Fruit fly (Drosophila melanogaster) whole organism, adult: Measurements from ENCODE around the gene CG9555.
A peak's percentile ranks its signal among the peaks of the same experiment; 100 is the strongest.

Experiments used
- CG11617 ChIP-seq: fragments of 200-800 bp; sonication (Bioruptor generic); optimal IDR thresholded peaks from 2 replicates; lab custom pipeline; 2017; ENCODE audit warnings: mild to moderate bottlenecking, missing biosample characterization, missing genetic modification reagents, missing genetic modification characterization
- CG12768 ChIP-seq: fragments of 200-800 bp; sonication (Bioruptor generic); optimal IDR thresholded peaks from 2 replicates; lab custom pipeline; 2017; ENCODE audit warnings: missing biosample characterization, missing genetic modification characterization, mild to moderate bottlenecking, moderate library complexity, missing genetic modification reagents
- CG14711 ChIP-seq: fragments of 200-800 bp; sonication (Bioruptor generic); optimal IDR thresholded peaks from 2 replicates; lab custom pipeline; 2018; ENCODE audit warnings: missing biosample characterization, mild to moderate bottlenecking, missing genetic modification characterization, moderate library complexity
- CG1620 ChIP-seq: fragments of 200-800 bp; sonication (Bioruptor generic); optimal IDR thresholded peaks from 2 replicates; lab custom pipeline; 2016; ENCODE audit warnings: missing biosample characterization, missing genetic modification characterization
- CG33017 ChIP-seq: fragments of 200-800 bp; sonication (Bioruptor generic); optimal IDR thresholded peaks from 2 replicates; lab custom pipeline; 2018; ENCODE audit warnings: missing biosample characterization, mild to moderate bottlenecking, missing genetic modification characterization, moderate library complexity
- CG5204 ChIP-seq: fragments of 200-800 bp; sonication (Bioruptor generic); optimal IDR thresholded peaks from 2 replicates; lab custom pipeline; 2016; ENCODE audit warnings: missing biosample characterization, missing genetic modification characterization
- CG7045 ChIP-seq: fragments of 200-800 bp; sonication (Bioruptor generic); optimal IDR thresholded peaks from 2 replicates; lab custom pipeline; 2017; ENCODE audit warnings: missing biosample characterization, mild to moderate bottlenecking, missing genetic modification characterization
- CG7101 ChIP-seq: fragments of 200-800 bp; sonication (Bioruptor generic); optimal IDR thresholded peaks from 2 replicates; lab custom pipeline; 2018; ENCODE audit warnings: missing biosample characterization, mild to moderate bottlenecking, missing genetic modification characterization, moderate library complexity
- Clk ChIP-seq: fragments of 200-800 bp; sonication (Bioruptor generic); optimal IDR thresholded peaks from 2 replicates; lab custom pipeline; 2017; ENCODE audit warnings: missing biosample characterization, missing genetic modification characterization
- Crg-1 ChIP-seq: fragments of 200-800 bp; sonication (Bioruptor generic); optimal IDR thresholded peaks from 2 replicates; lab custom pipeline; 2016; ENCODE audit warnings: missing biosample characterization, missing genetic modification characterization
- Hr96 ChIP-seq: fragments of 200-800 bp; sonication (Bioruptor generic); optimal IDR thresholded peaks from 2 replicates; lab custom pipeline; 2016; ENCODE audit warnings: missing biosample characterization, missing genetic modification characterization
- Mnt ChIP-seq: fragments of 200-800 bp; sonication (Bioruptor generic); optimal IDR thresholded peaks from 2 replicates; lab custom pipeline; 2016; ENCODE audit warnings: missing biosample characterization, mild to moderate bottlenecking, missing genetic modification characterization
- bab1 ChIP-seq: fragments of 200-800 bp; sonication (Bioruptor generic); optimal IDR thresholded peaks from 3 replicates; lab custom pipeline; 2019; ENCODE audit warnings: missing biosample characterization, mild to moderate bottlenecking, missing genetic modification characterization, moderate library complexity
- cic ChIP-seq: fragments of 200-800 bp; sonication (Bioruptor generic); optimal IDR thresholded peaks from 2 replicates; lab custom pipeline; 2017; ENCODE audit warnings: missing biosample characterization, mild to moderate bottlenecking, missing genetic modification characterization, moderate library complexity
- cnc ChIP-seq, 2 experiments: fragments of >200 bp; optimal IDR thresholded peaks; 2 replicates each; lab custom pipeline; 2017
- kay ChIP-seq: fragments of 200-800 bp; sonication (Bioruptor generic); peaks from one replicate; lab custom pipeline; 2016; ENCODE audit warnings: missing biosample characterization, missing genetic modification characterization, borderline replicate concordance
- ovo ChIP-seq: fragments of 200-800 bp; sonication (Bioruptor generic); optimal IDR thresholded peaks from 2 replicates; lab custom pipeline; 2016; ENCODE audit warnings: missing biosample characterization, missing genetic modification characterization
- pad ChIP-seq: fragments of 200-800 bp; sonication (Bioruptor generic); optimal IDR thresholded peaks from 3 replicates; lab custom pipeline; 2017; ENCODE audit warnings: missing biosample characterization, missing genetic modification characterization, mild to moderate bottlenecking, moderate library complexity, missing genetic modification reagents
- tj ChIP-seq: fragments of 200-800 bp; sonication (Bioruptor generic); optimal IDR thresholded peaks from 3 replicates; lab custom pipeline; 2017; ENCODE audit warnings: missing biosample characterization, mild to moderate bottlenecking, missing genetic modification characterization, moderate library complexity
- toe ChIP-seq: fragments of 200-800 bp; sonication (Bioruptor generic); optimal IDR thresholded peaks from 2 replicates; lab custom pipeline; 2016; ENCODE audit warnings: missing biosample characterization, missing genetic modification characterization

The CG9555 gene

dm6 chr2L:8991583-8991982, at the start of gene CG9555:
Gene CG9555 (plus strand): TSS chr2L:8991735.
- TF ChIP-seq Mnt (GFP tag; lab: Kevin White, UChicago): peak; percentile 56
- peak; percentile 36 for TF ChIP-seq cic (GFP tag; lab: Kevin White, UChicago)
- no peak for TF ChIP-seq CG11617 (GFP tag; lab: Kevin White, UChicago)
- no peak for TF ChIP-seq CG12768 (GFP tag; lab: Kevin White, UChicago)

DNA sequence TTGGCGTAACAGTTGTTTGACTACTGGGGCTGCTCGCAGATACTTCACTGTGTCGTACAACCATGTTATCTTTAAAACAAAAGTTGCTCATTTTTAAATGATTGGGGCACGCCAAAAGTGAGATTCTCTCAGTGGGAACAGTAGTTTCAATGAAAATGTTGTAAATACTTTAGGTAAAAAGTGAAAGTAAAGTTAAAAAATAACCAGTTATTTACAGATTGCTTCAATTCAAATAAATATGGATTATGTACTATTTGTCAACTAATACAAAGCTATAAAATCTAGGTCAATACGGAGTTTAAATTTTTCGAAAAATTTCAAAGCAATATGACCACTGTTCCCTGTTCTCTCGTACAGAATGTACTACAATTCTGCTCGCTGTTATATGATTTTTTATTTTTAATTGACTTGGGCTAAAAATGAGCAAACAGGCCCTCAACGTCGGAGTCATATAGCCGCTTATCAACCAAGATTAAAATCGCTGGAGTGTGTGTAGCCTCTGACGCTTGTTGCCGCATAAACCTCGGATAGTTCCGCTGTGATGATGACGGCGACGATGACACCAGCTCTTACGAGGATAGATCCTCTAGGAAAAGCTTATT, 49.7 kb upstream of the CG9555 start, which contains the start of gene Argl:
Gene Argl, minus strand, starts transcription at position 370 of the 602 bp plus-strand sequence.
- TF ChIP-seq CG11617 (GFP tag; lab: Kevin White, UChicago): peak; percentile 27
- peak; percentile 3 for TF ChIP-seq CG7101 (tag; lab: Kevin White, UChicago)
- TF ChIP-seq CG12768 (GFP tag; lab: Kevin White, UChicago): peak; percentile 46
- peak; percentile 14 for TF ChIP-seq tj (GFP tag; lab: Kevin White, UChicago)
- TF ChIP-seq Crg-1 (GFP tag; lab: Kevin White, UChicago): no peak
- peak; percentile 29 for TF ChIP-seq Mnt (GFP tag; lab: Kevin White, UChicago)
- TF ChIP-seq CG33017: peak; percentile 66
- peak; percentile 96 for TF ChIP-seq kay (GFP tag; lab: Kevin White, UChicago)
- TF ChIP-seq CG14711: peak; percentile 31
- TF ChIP-seq toe (GFP tag; lab: Kevin White, UChicago): peak; percentile 8
- peak; percentile 93 for TF ChIP-seq cic (GFP tag; lab: Kevin White, UChicago)
- TF ChIP-seq CG1620 (GFP tag; lab: Kevin White, UChicago): no peak
- peak; percentile 31 for TF ChIP-seq CG5204 (GFP tag; lab: Kevin White, UChicago)
- peak; percentile 31 for TF ChIP-seq CG7045 (GFP tag; lab: Kevin White, UChicago)
- no peak for TF ChIP-seq ovo (GFP tag; lab: Kevin White, UChicago)
- no peak for TF ChIP-seq Clk (GFP tag; lab: Kevin White, UChicago)
- peak; percentile 35 for TF ChIP-seq Hr96 (GFP tag; lab: Kevin White, UChicago)
- no peak for TF ChIP-seq cnc (optimal IDR thresholded peaks at IDR 0.05; lab: Kevin White, UChicago)
- TF ChIP-seq bab1 (GFP tag; lab: Kevin White, UChicago): no peak
- no peak for TF ChIP-seq pad (GFP tag; lab: Kevin White, UChicago)

DNA sequence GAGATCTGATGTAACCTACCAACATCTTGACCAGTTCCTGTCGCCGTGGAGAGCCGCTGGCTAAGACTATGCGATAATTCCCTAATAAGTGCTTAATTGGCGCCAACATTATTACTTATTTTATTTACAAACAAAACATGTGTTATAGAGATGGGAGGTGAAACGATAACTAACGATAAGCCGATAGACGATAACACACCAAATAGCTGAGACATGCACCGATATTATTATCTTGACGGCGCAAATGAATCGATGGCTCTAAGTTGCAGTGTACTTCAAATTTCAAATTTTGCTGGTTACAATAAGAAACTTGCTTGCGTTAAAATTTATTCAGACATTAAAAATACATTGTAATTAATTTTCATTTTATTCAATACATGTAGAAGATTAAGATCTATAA, 48.4 kb upstream of the CG9555 start, which contains the start of gene CG9515:
Gene CG9515, minus strand, starts transcription at position 148 of the 400 bp plus-strand sequence.
- TF ChIP-seq cic (GFP tag; lab: Kevin White, UChicago) (peak; percentile 69), bab1 (GFP tag; lab: Kevin White, UChicago) (peak; percentile 73), toe (GFP tag; lab: Kevin White, UChicago) (peak; percentile 11), tj (GFP tag; lab: Kevin White, UChicago) (no peak), Clk (GFP tag; lab: Kevin White, UChicago) (no peak), CG7045 (GFP tag; lab: Kevin White, UChicago) (no peak), Crg-1 (GFP tag; lab: Kevin White, UChicago) (no peak), Mnt (GFP tag; lab: Kevin White, UChicago) (peak; percentile 80), CG5204 (GFP tag; lab: Kevin White, UChicago) (no peak), CG1620 (GFP tag; lab: Kevin White, UChicago) (no peak), cnc (optimal IDR thresholded peaks at IDR 0.05; lab: Kevin White, UChicago) (no peak), CG33017 (peak; percentile 9), kay (GFP tag; lab: Kevin White, UChicago) (peak; percentile 64)

DNA sequence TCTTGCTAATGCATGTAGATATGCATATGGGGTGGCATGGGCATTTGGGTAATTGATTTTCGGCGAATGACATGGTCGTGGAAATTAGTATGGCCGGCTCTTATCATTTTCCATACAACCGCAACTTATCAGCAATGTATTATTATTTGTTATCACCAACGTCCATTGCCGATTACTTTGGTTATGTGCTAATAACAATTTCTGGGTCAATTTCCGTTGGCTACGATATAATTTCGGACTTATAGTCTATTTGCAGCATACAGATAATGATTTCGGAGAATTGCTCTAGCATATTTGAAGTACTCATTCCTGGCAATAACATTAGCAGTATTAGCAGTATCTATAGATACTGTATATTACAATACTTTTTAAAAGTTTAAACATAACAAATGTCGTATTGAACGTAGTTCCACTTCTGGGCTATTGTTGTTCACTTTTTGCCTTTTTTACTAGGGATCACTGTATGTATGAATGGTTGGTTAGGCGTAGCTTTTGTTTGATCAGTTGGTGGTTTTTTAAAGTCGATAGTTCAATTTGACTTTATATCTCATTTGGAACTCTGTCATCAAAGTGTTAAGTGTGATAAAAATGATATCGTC, 44.7 kb upstream of the CG9555 start, which contains the start of gene CG46397:
Gene CG46397, plus strand, starts transcription at position 549 of the 599 bp plus-strand sequence.
- TF ChIP-seq ovo (GFP tag; lab: Kevin White, UChicago): no peak
- TF ChIP-seq CG5204 (GFP tag; lab: Kevin White, UChicago): no peak
- TF ChIP-seq cnc (optimal IDR thresholded peaks at IDR 0.05; lab: Kevin White, UChicago): no peak
- no peak for TF ChIP-seq tj (GFP tag; lab: Kevin White, UChicago)
- TF ChIP-seq CG14711: no peak
- TF ChIP-seq CG1620 (GFP tag; lab: Kevin White, UChicago): no peak
- TF ChIP-seq CG7045 (GFP tag; lab: Kevin White, UChicago): no peak
- no peak for TF ChIP-seq CG11617 (GFP tag; lab: Kevin White, UChicago)

- TF ChIP-seq cnc (optimal IDR thresholded peaks at IDR 0.05; lab: Kevin White, UChicago): no peak
- peak; percentile 8 for TF ChIP-seq kay (GFP tag; lab: Kevin White, UChicago)
Measured at dm6 chr2L:8947989-8948388, 43.5 kb upstream of the CG9555 start.

- TF ChIP-seq Crg-1 (GFP tag; lab: Kevin White, UChicago): no peak
- no peak for TF ChIP-seq CG12768 (GFP tag; lab: Kevin White, UChicago)
- no peak for TF ChIP-seq pad (GFP tag; lab: Kevin White, UChicago)
- TF ChIP-seq CG5204 (GFP tag; lab: Kevin White, UChicago): no peak
- no peak for TF ChIP-seq kay (GFP tag; lab: Kevin White, UChicago)
- no peak for TF ChIP-seq CG7045 (GFP tag; lab: Kevin White, UChicago)
- TF ChIP-seq ovo (GFP tag; lab: Kevin White, UChicago): no peak
- TF ChIP-seq bab1 (GFP tag; lab: Kevin White, UChicago): no peak
- TF ChIP-seq cic (GFP tag; lab: Kevin White, UChicago): no peak
- TF ChIP-seq Hr96 (GFP tag; lab: Kevin White, UChicago): no peak
- TF ChIP-seq cnc (optimal IDR thresholded peaks at IDR 0.05; lab: Kevin White, UChicago): no peak
- TF ChIP-seq CG14711: no peak
- TF ChIP-seq CG1620 (GFP tag; lab: Kevin White, UChicago): no peak
- TF ChIP-seq Mnt (GFP tag; lab: Kevin White, UChicago): no peak
- TF ChIP-seq CG11617 (GFP tag; lab: Kevin White, UChicago): no peak
- TF ChIP-seq Clk (GFP tag; lab: Kevin White, UChicago): no peak
- TF ChIP-seq tj (GFP tag; lab: Kevin White, UChicago): no peak
- TF ChIP-seq CG33017: no peak
- TF ChIP-seq toe (GFP tag; lab: Kevin White, UChicago): no peak
Measured at dm6 chr2L:8948650-8949049, 42.9 kb upstream of the CG9555 start.
